Worm (Caenorhabditis elegans) whole organism, L2 larva: ENCODE data around the gene rpl-11.1.

Experiments
- C34F6.9 ChIP-seq: fragments of 150-350 bp; optimal IDR thresholded peaks from 2 replicates; lab custom pipeline; 2014; ENCODE audit warnings: missing biosample characterization, missing genetic modification characterization
- R02D3.7 ChIP-seq: fragments of 150-350 bp; optimal IDR thresholded peaks from 2 replicates; lab custom pipeline; 2014; ENCODE audit warnings: missing biosample characterization, missing genetic modification characterization
- Y55F3AM.14 ChIP-seq: fragments of 200-800 bp; sonication (Bioruptor generic); optimal IDR thresholded peaks from 2 replicates; lab custom pipeline; 2018; ENCODE audit warnings: mild to moderate bottlenecking, missing genetic modification characterization, missing compliant biosample characterization
- ZK546.5 ChIP-seq: sonication (generic microtip); optimal IDR thresholded peaks from 2 replicates; lab custom pipeline; 2017; ENCODE audit warnings: missing biosample characterization, missing genetic modification characterization
- alr-1 ChIP-seq: fragments of 150-350 bp; optimal IDR thresholded peaks from 2 replicates; lab custom pipeline; 2014; ENCODE audit warnings: missing biosample characterization, missing genetic modification characterization
- aly-2 ChIP-seq: fragments of 150-350 bp; optimal IDR thresholded peaks from 2 replicates; lab custom pipeline; 2014; ENCODE audit warnings: missing biosample characterization, missing genetic modification characterization
- ama-1 ChIP-seq: fragments of 150-350 bp; optimal IDR thresholded peaks from 2 replicates; lab custom pipeline; 2018; ENCODE audit warnings: inconsistent platforms
- blmp-1 ChIP-seq: sonication (generic microtip); optimal IDR thresholded peaks from 2 replicates; lab custom pipeline; 2017; ENCODE audit warnings: missing genetic modification characterization, mild to moderate bottlenecking, missing compliant biosample characterization, antibody characterized with exemption, moderate library complexity; ENCODE audit not compliant: insufficient read depth
- ceh-16 ChIP-seq: fragments of 150-350 bp; optimal IDR thresholded peaks from 2 replicates; lab custom pipeline; 2014; ENCODE audit warnings: missing biosample characterization, missing genetic modification characterization
- ceh-82 ChIP-seq: fragments of 150-350 bp; optimal IDR thresholded peaks from 2 replicates; lab custom pipeline; 2014; ENCODE audit warnings: missing biosample characterization, missing genetic modification characterization
- crh-2 ChIP-seq: sonication (generic microtip); optimal IDR thresholded peaks from 2 replicates; lab custom pipeline; 2017; ENCODE audit warnings: missing biosample characterization, missing genetic modification characterization
- dmd-4 ChIP-seq: sonication (generic microtip); optimal IDR thresholded peaks from 2 replicates; lab custom pipeline; 2017; ENCODE audit warnings: missing biosample characterization, missing genetic modification characterization
- egl-27 ChIP-seq: sonication (generic microtip); optimal IDR thresholded peaks from 3 replicates; lab custom pipeline; 2017; ENCODE audit warnings: missing biosample characterization, missing genetic modification reagents, missing genetic modification characterization
- elt-3 ChIP-seq: sonication (generic microtip); optimal IDR thresholded peaks from 2 replicates; lab custom pipeline; 2017; ENCODE audit warnings: missing biosample characterization, missing genetic modification characterization
- fos-1 ChIP-seq: fragments of 150-350 bp; optimal IDR thresholded peaks from 2 replicates; lab custom pipeline; 2014; ENCODE audit warnings: missing biosample characterization, missing genetic modification characterization
- lin-11 ChIP-seq: fragments of 150-350 bp; sonication (generic microtip); optimal IDR thresholded peaks from 2 replicates; lab custom pipeline; 2014; ENCODE audit warnings: missing biosample characterization, missing genetic modification characterization, inconsistent platforms, mixed read lengths
- lin-13 ChIP-seq: fragments of 150-350 bp; optimal IDR thresholded peaks from 2 replicates; lab custom pipeline; 2014; ENCODE audit warnings: missing biosample characterization, missing genetic modification reagents, missing genetic modification characterization
- lin-39 ChIP-seq: fragments of 150-350 bp; optimal IDR thresholded peaks from 2 replicates; lab custom pipeline; 2014; ENCODE audit warnings: missing biosample characterization, missing genetic modification reagents, missing genetic modification characterization
- mab-5 ChIP-seq: fragments of 150-350 bp; optimal IDR thresholded peaks from 2 replicates; lab custom pipeline; 2014; ENCODE audit warnings: missing biosample characterization, missing genetic modification characterization
- nhr-10 ChIP-seq: sonication (generic microtip); optimal IDR thresholded peaks from 2 replicates; lab custom pipeline; 2017; ENCODE audit warnings: missing biosample characterization, missing genetic modification characterization
- nhr-129 ChIP-seq: fragments of 150-350 bp; optimal IDR thresholded peaks from 2 replicates; lab custom pipeline; 2014; ENCODE audit warnings: missing biosample characterization, missing genetic modification characterization
- nhr-21 ChIP-seq: fragments of 150-350 bp; optimal IDR thresholded peaks from 2 replicates; lab custom pipeline; 2014; ENCODE audit warnings: missing biosample characterization, missing genetic modification characterization
- nhr-23 ChIP-seq: fragments of 150-350 bp; optimal IDR thresholded peaks from 2 replicates; lab custom pipeline; 2014; ENCODE audit warnings: missing biosample characterization, missing genetic modification reagents, missing genetic modification characterization
- nhr-237 ChIP-seq: fragments of 150-350 bp; optimal IDR thresholded peaks from 2 replicates; lab custom pipeline; 2014; ENCODE audit warnings: missing biosample characterization, missing genetic modification characterization
- nhr-25 ChIP-seq: fragments of 150-350 bp; sonication (generic microtip); optimal IDR thresholded peaks from 3 replicates; lab custom pipeline; 2014; ENCODE audit warnings: missing biosample characterization, missing genetic modification characterization
- nhr-6 ChIP-seq: fragments of 150-350 bp; optimal IDR thresholded peaks from 2 replicates; lab custom pipeline; 2014; ENCODE audit warnings: missing biosample characterization, missing genetic modification characterization
- sem-4 ChIP-seq: fragments of 150-350 bp; optimal IDR thresholded peaks from 2 replicates; lab custom pipeline; 2014; ENCODE audit warnings: missing biosample characterization, missing genetic modification reagents, missing genetic modification characterization
- skn-1 ChIP-seq: sonication (generic microtip); optimal IDR thresholded peaks from 2 replicates; lab custom pipeline; 2017; ENCODE audit warnings: missing biosample characterization, missing genetic modification characterization
- snpc-4 ChIP-seq: fragments of 150-350 bp; optimal IDR thresholded peaks from 2 replicates; lab custom pipeline; 2014; ENCODE audit warnings: missing biosample characterization, missing genetic modification characterization
- unc-39 ChIP-seq: fragments of 150-350 bp; optimal IDR thresholded peaks from 2 replicates; lab custom pipeline; 2014; ENCODE audit warnings: missing biosample characterization, missing genetic modification characterization
- unc-55 ChIP-seq: fragments of 150-350 bp; sonication (generic microtip); optimal IDR thresholded peaks from 3 replicates; lab custom pipeline; 2014; ENCODE audit warnings: missing biosample characterization, missing genetic modification reagents, missing genetic modification characterization
- unc-62 ChIP-seq: fragments of 150-350 bp; optimal IDR thresholded peaks from 2 replicates; lab custom pipeline; 2014; ENCODE audit warnings: missing biosample characterization, missing genetic modification reagents, missing genetic modification characterization
- zag-1 ChIP-seq: fragments of 150-350 bp; optimal IDR thresholded peaks from 2 replicates; lab custom pipeline; 2014; ENCODE audit warnings: missing biosample characterization, missing genetic modification characterization
- ztf-1 ChIP-seq: fragments of 200-800 bp; sonication (Bioruptor generic); conservative IDR thresholded peaks from 2 replicates; pipeline ENCODE4 v1.3.6; 2022; ENCODE audit warnings: missing genetic modification characterization, missing compliant biosample characterization
- ztf-4 ChIP-seq: fragments of 150-350 bp; optimal IDR thresholded peaks from 2 replicates; lab custom pipeline; 2014; ENCODE audit warnings: missing biosample characterization, missing genetic modification characterization

The rpl-11.1 gene

ce11 chrV:3554869-3555268 lies 31.0 kb downstream of the rpl-11.1 start, which contains the start of gene grl-29:
TSS of gene grl-29 (minus strand) at chrV:3555236.
- TF ChIP-seq snpc-4 (tag; lab: Kevin White, UChicago) (no peak), C34F6.9 (tag; lab: Kevin White, UChicago) (no peak), nhr-21 (tag; lab: Kevin White, UChicago) (no peak), zag-1 (tag; lab: Kevin White, UChicago) (no peak), ztf-1 (GFP tag; lab: Robert Waterston, UW) (no peak), crh-2 (tag; lab: Kevin White, UChicago) (no peak), lin-39 (tag; lab: Kevin White, UChicago) (no peak), nhr-129 (tag; lab: Kevin White, UChicago) (no peak)

ce11 chrV:3552740-3553469 lies 33.0 kb downstream of the rpl-11.1 start, which contains the start of gene T24A6.20:
TSS of gene T24A6.20 (plus strand) at chrV:3553134.
- TF ChIP-seq egl-27 (tag; lab: Kevin White, UChicago) = no peak
- no peak for TF ChIP-seq elt-3 (tag; lab: Kevin White, UChicago)
- no peak for TF ChIP-seq sem-4 (tag; lab: Kevin White, UChicago)
- TF ChIP-seq dmd-4 (tag; lab: Kevin White, UChicago) = no peak
- TF ChIP-seq Y55F3AM.14 = no peak
- TF ChIP-seq lin-39 (tag; lab: Kevin White, UChicago) = no peak
- TF ChIP-seq fos-1 (tag; lab: Kevin White, UChicago) = no peak
- TF ChIP-seq crh-2 (tag; lab: Kevin White, UChicago) = no peak
- TF ChIP-seq zag-1 (tag; lab: Kevin White, UChicago) = no peak
- no peak for TF ChIP-seq skn-1 (tag; lab: Kevin White, UChicago)
- no peak for TF ChIP-seq R02D3.7
- no peak for TF ChIP-seq nhr-237 (tag; lab: Kevin White, UChicago)
- TF ChIP-seq lin-11 (tag; lab: Kevin White, UChicago) = no peak

DNA sequence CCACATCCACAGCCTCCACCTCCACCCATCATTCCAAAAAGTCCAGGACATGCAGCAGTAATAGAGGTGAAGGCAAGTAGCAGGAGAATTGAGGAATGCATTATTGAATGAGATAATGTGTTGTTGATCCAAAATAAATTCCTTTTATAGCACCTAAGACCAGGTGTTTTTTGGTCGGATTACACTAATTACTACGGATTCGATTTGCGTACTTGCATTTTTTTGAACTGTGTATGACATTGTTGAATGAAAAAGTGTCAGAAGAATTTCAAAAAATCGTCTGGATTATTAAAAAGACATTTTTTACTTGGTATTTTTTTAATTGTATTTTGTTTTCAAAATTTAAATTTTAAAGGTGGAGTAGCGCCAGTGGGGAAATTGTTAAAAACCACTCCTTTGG lies 34.1 kb downstream of the rpl-11.1 start, which contains the start of gene grl-28:
Gene grl-28 (minus strand): TSS at position 101 of the 400 bp plus-strand sequence.
- no peak for TF ChIP-seq alr-1
- TF ChIP-seq ceh-16 = no peak
- TF ChIP-seq ZK546.5 (tag; lab: Kevin White, UChicago) = no peak
- no peak for TF ChIP-seq ceh-82 (tag; lab: Kevin White, UChicago)
- TF ChIP-seq egl-27 (tag; lab: Kevin White, UChicago) = no peak
- TF ChIP-seq blmp-1 = no peak
- TF ChIP-seq nhr-23 (tag; lab: Kevin White, UChicago) = no peak
- TF ChIP-seq nhr-237 (tag; lab: Kevin White, UChicago) = no peak
- no peak for TF ChIP-seq lin-11 (tag; lab: Kevin White, UChicago)
- TF ChIP-seq nhr-10 (tag; lab: Kevin White, UChicago) = no peak
- TF ChIP-seq dmd-4 (tag; lab: Kevin White, UChicago) = no peak
- no peak for TF ChIP-seq unc-62 (GFP tag; lab: Kevin White, UChicago)
- TF ChIP-seq nhr-6 (tag; lab: Kevin White, UChicago) = no peak

DNA sequence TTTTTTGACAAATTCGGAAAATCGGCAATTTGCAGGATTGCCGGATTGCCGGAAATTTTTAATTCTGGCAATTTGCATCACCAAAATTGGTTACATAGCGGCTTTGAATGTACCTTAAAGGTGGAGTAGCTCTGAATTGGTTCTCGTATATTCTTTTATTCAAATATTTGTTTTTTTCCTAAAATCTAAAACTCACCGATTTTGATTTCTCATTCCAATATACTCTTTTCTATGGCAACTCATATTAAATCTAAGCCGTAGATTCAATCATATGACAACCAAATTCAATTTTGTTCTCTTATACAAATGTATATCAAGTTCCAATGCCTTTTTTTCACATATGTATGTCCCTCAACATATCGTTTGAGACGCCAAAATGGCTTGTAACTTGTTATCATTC lies 36.3 kb downstream of the rpl-11.1 start, which contains the start of gene sri-21:
Gene sri-21 (plus strand): TSS at position 301 of the 400 bp plus-strand sequence.
- no peak for TF ChIP-seq zag-1 (tag; lab: Kevin White, UChicago)
- no peak for TF ChIP-seq crh-2 (tag; lab: Kevin White, UChicago)
- no peak for TF ChIP-seq mab-5 (tag; lab: Kevin White, UChicago)
- TF ChIP-seq lin-13 = no peak

- no peak for TF ChIP-seq C34F6.9 (tag; lab: Kevin White, UChicago)
- no peak for TF ChIP-seq aly-2 (tag; lab: Kevin White, UChicago)
- no peak for TF ChIP-seq lin-39 (tag; lab: Kevin White, UChicago)
- TF ChIP-seq elt-3 (tag; lab: Kevin White, UChicago) = no peak
These were observed 37.1 kb downstream of the rpl-11.1 start, which contains the start of gene srw-130 for ce11 chrV:3548798-3549197. TSS of gene srw-130 (minus strand) at chrV:3548898.

DNA sequence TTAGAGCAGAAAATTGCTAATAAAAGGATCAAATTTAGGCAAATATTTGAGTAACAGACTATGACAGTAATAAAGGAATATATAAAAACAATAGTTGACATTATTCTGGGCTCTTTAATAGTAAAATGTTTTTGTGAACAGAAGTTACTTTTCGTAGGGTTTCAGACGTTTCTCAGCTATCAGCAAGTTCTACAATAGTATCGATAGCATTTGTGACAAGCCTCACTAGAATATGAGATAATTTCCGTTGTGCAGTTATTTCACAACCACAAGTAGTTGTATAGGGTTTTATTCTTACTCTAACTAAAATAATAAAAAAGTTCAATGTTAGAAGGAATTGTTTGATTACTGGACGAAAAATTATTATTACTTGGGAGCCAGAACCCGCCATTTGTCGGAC lies 39.3 kb downstream of the rpl-11.1 start, which contains the start of gene srbc-68:
Gene srbc-68 (minus strand): TSS at position 101 of the 400 bp plus-strand sequence.
- no peak for TF ChIP-seq nhr-23 (tag; lab: Kevin White, UChicago)
- no peak for TF ChIP-seq ztf-1 (GFP tag; lab: Robert Waterston, UW)
- no peak for TF ChIP-seq lin-39 (tag; lab: Kevin White, UChicago)
- no peak for TF ChIP-seq ceh-16
- no peak for TF ChIP-seq nhr-10 (tag; lab: Kevin White, UChicago)
- no peak for TF ChIP-seq nhr-21 (tag; lab: Kevin White, UChicago)
- no peak for TF ChIP-seq nhr-25 (tag; lab: Kevin White, UChicago)
- no peak for TF ChIP-seq ztf-4
- no peak for TF ChIP-seq unc-39 (tag; lab: Kevin White, UChicago)
- TF ChIP-seq ama-1 (lab: Kevin White, UChicago) = no peak
- no peak for TF ChIP-seq unc-55 (GFP tag; lab: Kevin White, UChicago)
- TF ChIP-seq, all 48 proteins: peak for 0
